Worm (Caenorhabditis elegans): ENCODE data around the gene Y43F8B.22.
A peak's percentile ranks its signal among the peaks of the same experiment; 100 is the strongest.

The Y43F8B.22 gene

ce11 chrV:19517611-19518360 is 35.2 kb downstream of the Y43F8B.22 start:
- 0 out of 2 replicates have a peak, but pooled peaks have one; percentile 19 for TF ChIP-seq dox-1 (GFP tag; IDR thresholded peaks at IDR 0.05)
- peak; percentile 56; the same call in 1 of the 2 replicates for TF ChIP-seq zfh-2 (GFP tag; conservative IDR thresholded peaks at IDR 0.05)

- TF ChIP-seq nhr-80 (tag; optimal IDR thresholded peaks at IDR 0.05) (peak; percentile 28), B0336.3 (GFP tag; IDR thresholded peaks at IDR 0.05) (no peak)
Measured at ce11 chrV:19518468-19519168, 36.0 kb downstream of the Y43F8B.22 start.

DNA sequence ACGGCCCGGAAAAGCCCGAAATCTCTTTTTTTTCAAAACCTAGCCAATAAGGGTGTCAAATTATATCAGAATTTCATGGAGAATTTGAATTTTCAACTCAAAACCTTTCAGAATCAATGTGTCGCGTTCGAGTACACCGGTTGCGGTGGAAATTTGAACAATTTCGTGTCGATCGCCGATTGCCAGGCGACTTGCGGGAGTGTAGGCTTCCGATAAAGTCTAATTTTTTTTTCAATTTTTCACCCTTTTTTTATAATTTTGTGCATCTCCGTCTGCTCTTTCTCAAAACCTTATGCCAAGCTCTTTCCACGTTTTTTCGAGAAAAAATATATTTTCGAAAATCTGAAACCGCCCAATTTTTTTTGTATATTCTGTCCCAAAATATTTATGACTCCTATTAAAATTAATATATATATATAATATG is 36.9 kb downstream of the Y43F8B.22 start:
- peak in 1 of 3 experiments; percentile 45 for TF ChIP-seq lin-35 (GFP tag; optimal IDR thresholded peaks at IDR 0.05)
- no peak for TF ChIP-seq somi-1 (GFP tag; optimal IDR thresholded peaks at IDR 0.05)
- peak; percentile 57 for TF ChIP-seq atf-7 (tag; optimal IDR thresholded peaks at IDR 0.05)
- TF ChIP-seq rec-8 (tag; optimal IDR thresholded peaks at IDR 0.05) = no peak
- TF ChIP-seq cebp-1 (GFP tag; IDR thresholded peaks at IDR 0.05) = no peak
- TF ChIP-seq cebp-1 (tag; optimal IDR thresholded peaks at IDR 0.05) = peak; percentile 53
- no peak for TF ChIP-seq tbx-9 (tag; optimal IDR thresholded peaks at IDR 0.05; ENCODE audit: borderline replicate concordance)
- peak; percentile 70 for TF ChIP-seq ekl-4 (GFP tag; IDR thresholded peaks at IDR 0.05)
- no peak for TF ChIP-seq ztf-6 (GFP tag; IDR thresholded peaks at IDR 0.05)
- TF ChIP-seq K12H6.12 (tag; optimal IDR thresholded peaks at IDR 0.05) = peak; percentile 10
- TF ChIP-seq dpl-1 (GFP tag; optimal IDR thresholded peaks at IDR 0.05) = no peak
- TF ChIP-seq C06A6.2 (GFP tag; conservative IDR thresholded peaks at IDR 0.05) = peak; percentile 32; the same call in 1 of the 2 replicates
- TF ChIP-seq him-1 (tag; optimal IDR thresholded peaks at IDR 0.05) = no peak
- no peak for TF ChIP-seq mes-4 (tag; optimal IDR thresholded peaks at IDR 0.05)
- TF ChIP-seq Y53F4B.3 (GFP tag; IDR thresholded peaks at IDR 0.05) = no peak
- TF ChIP-seq ztf-22 (GFP tag; optimal IDR thresholded peaks at IDR 0.05) = no peak
- no peak for TF ChIP-seq rpc-1 (optimal IDR thresholded peaks at IDR 0.05)
- no peak for TF ChIP-seq rpc-1 (tag; optimal IDR thresholded peaks at IDR 0.05)
- TF ChIP-seq Y56A3A.18 (GFP tag; IDR thresholded peaks at IDR 0.05) = 0 out of 2 replicates have a peak, but pooled peaks have one; percentile 27
- no peak for TF ChIP-seq nhr-120 (GFP tag; IDR thresholded peaks at IDR 0.05)
- no peak for TF ChIP-seq snpc-1.1 (tag; optimal IDR thresholded peaks at IDR 0.05; ENCODE audit: insufficient read depth)
- TF ChIP-seq F57C9.4 (tag; optimal IDR thresholded peaks at IDR 0.05) = peak; percentile 36
- TF ChIP-seq F39B2.1 (GFP tag; IDR thresholded peaks at IDR 0.05) = no peak
- TF ChIP-seq ztf-26 (tag; optimal IDR thresholded peaks at IDR 0.05) = peak; percentile 88
- TF ChIP-seq F37B4.10 (GFP tag; IDR thresholded peaks at IDR 0.05) = no peak
- TF ChIP-seq F52B5.7 (tag; optimal IDR thresholded peaks at IDR 0.05) = peak; percentile 7
- no peak for TF ChIP-seq lir-1 (GFP tag; conservative IDR thresholded peaks at IDR 0.05)
- no peak for TF ChIP-seq rcor-1 (GFP tag; IDR thresholded peaks at IDR 0.05)
- no peak for TF ChIP-seq ztf-28 (GFP tag; IDR thresholded peaks at IDR 0.05)
- TF ChIP-seq K11D2.4 (GFP tag; IDR thresholded peaks at IDR 0.05) = peak; percentile 51; the same call in 1 of the 2 replicates
- no peak for TF ChIP-seq ceh-91 (GFP tag; IDR thresholded peaks at IDR 0.05)
- TF ChIP-seq C17E4.6 (GFP tag; IDR thresholded peaks at IDR 0.05) = no peak
- peak; percentile 45; the same call in 1 of the 2 replicates for TF ChIP-seq mcd-1 (GFP tag; IDR thresholded peaks at IDR 0.05)
- TF ChIP-seq B0019.2 (GFP tag; conservative IDR thresholded peaks at IDR 0.05) = no peak
- TF ChIP-seq gei-17 (GFP tag; optimal IDR thresholded peaks at IDR 0.05) = peak; percentile 39
- peak; percentile 37 for TF ChIP-seq ama-1 (optimal IDR thresholded peaks at IDR 0.05)
- no peak for TF ChIP-seq ama-1 (GFP tag; optimal IDR thresholded peaks at IDR 0.05)
- TF ChIP-seq snpc-4 (GFP tag; optimal IDR thresholded peaks at IDR 0.05) = no peak
- peak in 2 of 4 experiments; percentile 25 to 36 for TF ChIP-seq snpc-4 (tag; optimal IDR thresholded peaks at IDR 0.05)
- TF ChIP-seq lin-26 (GFP tag; IDR thresholded peaks at IDR 0.05) = peak; percentile 69; the same call in 1 of the 2 replicates

All from whole organism, young adult.